Worm (Caenorhabditis elegans): ENCODE measurements around the gene srj-29.

ce11 chrV:16033491-16033890 lies 42.0 kb upstream of the srj-29 start:
- no peak for TF ChIP-seq rnt-1 (tag; optimal IDR thresholded peaks at IDR 0.05)
- TF ChIP-seq nhr-76 (tag; optimal IDR thresholded peaks at IDR 0.05) = no peak
- TF ChIP-seq lin-13 (GFP tag; optimal IDR thresholded peaks at IDR 0.05) = no peak
- TF ChIP-seq sptf-1 (tag; optimal IDR thresholded peaks at IDR 0.05) = no peak
- no peak for TF ChIP-seq unc-130 (tag; optimal IDR thresholded peaks at IDR 0.05)
- no peak for TF ChIP-seq nhr-237 (tag; optimal IDR thresholded peaks at IDR 0.05)
- TF ChIP-seq unc-62 (GFP tag; optimal IDR thresholded peaks at IDR 0.05) = no peak

All from whole organism, L1 larva.